Fruit fly (Drosophila melanogaster): ENCODE data around the gene sNPF.
A peak's percentile ranks its signal among the peaks of the same experiment; 100 is the strongest.

The sNPF gene

DNA sequence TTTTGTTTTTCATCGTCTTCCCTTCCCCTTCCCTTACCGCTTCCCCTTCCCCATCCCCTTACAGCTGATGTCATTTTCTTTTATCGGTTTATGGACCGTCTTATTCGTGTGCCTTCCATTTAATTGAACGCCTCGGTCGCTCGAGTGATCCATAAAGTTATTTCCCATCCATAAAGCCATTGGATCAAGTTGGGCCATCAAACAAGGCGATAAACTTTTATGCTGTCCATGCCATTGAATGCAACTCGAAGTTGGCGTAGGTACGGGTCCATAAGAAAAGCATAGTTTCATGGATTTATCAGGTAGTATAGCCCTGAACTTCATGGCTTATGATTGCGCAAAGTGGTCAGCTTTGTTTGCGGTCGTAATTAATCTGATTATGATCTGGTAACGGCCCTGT is 22.7 kb upstream of the sNPF start (continued):
- peak; percentile 77; the same call in 1 of the 2 replicates for TF ChIP-seq crol (GFP tag; IDR thresholded peaks at IDR 0.05)
- TF ChIP-seq CG6654 (GFP tag; optimal IDR thresholded peaks at IDR 0.05), result no peak
- TF ChIP-seq CG18262 (tag; optimal IDR thresholded peaks at IDR 0.05), result no peak
- no peak for TF ChIP-seq NfI (GFP tag; optimal IDR thresholded peaks at IDR 0.05)
- TF ChIP-seq Abd-B (GFP tag; optimal IDR thresholded peaks at IDR 0.05), result peak; percentile 69
- TF ChIP-seq CG4854 (GFP tag; optimal IDR thresholded peaks at IDR 0.05), result no peak
- no peak for TF ChIP-seq chif (GFP tag; optimal IDR thresholded peaks at IDR 0.05)
- no peak for TF ChIP-seq vvl (GFP tag; IDR thresholded peaks at IDR 0.05)
- TF ChIP-seq Mad (GFP tag; optimal IDR thresholded peaks at IDR 0.05), result no peak
- no peak for TF ChIP-seq CG4820 (GFP tag; optimal IDR thresholded peaks at IDR 0.05)
- TF ChIP-seq bowl (GFP tag; IDR thresholded peaks at IDR 0.05), result no peak
- TF ChIP-seq CG12659 (GFP tag; optimal IDR thresholded peaks at IDR 0.05), result no peak
- no peak for TF ChIP-seq jumu (GFP tag; optimal IDR thresholded peaks at IDR 0.05)
- no peak for TF ChIP-seq gfzf (GFP tag; optimal IDR thresholded peaks at IDR 0.05)
- TF ChIP-seq CG17912 (GFP tag; optimal IDR thresholded peaks at IDR 0.05), result no peak
- peak; percentile 17 for TF ChIP-seq dmrt99B (tag; optimal IDR thresholded peaks at IDR 0.05)
- TF ChIP-seq Blimp-1 (GFP tag; optimal IDR thresholded peaks at IDR 0.05), result no peak
- no peak for TF ChIP-seq Dfd (GFP tag; optimal IDR thresholded peaks at IDR 0.05)
- no peak for TF ChIP-seq trem (tag; optimal IDR thresholded peaks at IDR 0.05)
- TF ChIP-seq CG17186 (GFP tag; optimal IDR thresholded peaks at IDR 0.05), result no peak
- no peak for TF ChIP-seq ci (GFP tag; IDR thresholded peaks at IDR 0.05)
- TF ChIP-seq Sin3A (optimal IDR thresholded peaks at IDR 0.05), result no peak
- no peak for TF ChIP-seq CG17359 (tag; optimal IDR thresholded peaks at IDR 0.05)
- TF ChIP-seq CG8290 (GFP tag; optimal IDR thresholded peaks at IDR 0.05), result no peak
- TF ChIP-seq CG8290 (tag; optimal IDR thresholded peaks at IDR 0.05), result no peak
- TF ChIP-seq tup (GFP tag; optimal IDR thresholded peaks at IDR 0.05), result no peak
- no peak for TF ChIP-seq Atf6 (GFP tag; IDR thresholded peaks at IDR 0.05)
- no peak for TF ChIP-seq CG43689 (GFP tag; IDR thresholded peaks at IDR 0.05)
- no peak for TF ChIP-seq Six4 (GFP tag; optimal IDR thresholded peaks at IDR 0.05)
- no peak for TF ChIP-seq Meics (GFP tag; optimal IDR thresholded peaks at IDR 0.05)
- TF ChIP-seq otp (GFP tag; IDR thresholded peaks at IDR 0.05), result no peak
- TF ChIP-seq tgo (GFP tag; IDR thresholded peaks at IDR 0.05), result no peak
- no peak for TF ChIP-seq Mes4 (GFP tag; optimal IDR thresholded peaks at IDR 0.05)
- no peak for TF ChIP-seq sens-2 (GFP tag; IDR thresholded peaks at IDR 0.05)
- no peak for TF ChIP-seq CG8388 (GFP tag; optimal IDR thresholded peaks at IDR 0.05)
- TF ChIP-seq hkb (optimal IDR thresholded peaks at IDR 0.05), result no peak
- TF ChIP-seq hkb (GFP tag; IDR thresholded peaks at IDR 0.05), result no peak
- no peak for TF ChIP-seq Dll (GFP tag; IDR thresholded peaks at IDR 0.05; ENCODE audit: partially characterized antibody)
- no peak for TF ChIP-seq crc (GFP tag; optimal IDR thresholded peaks at IDR 0.05)
- TF ChIP-seq CG4282 (GFP tag; optimal IDR thresholded peaks at IDR 0.05), result no peak
- no peak for TF ChIP-seq CG31365 (tag; optimal IDR thresholded peaks at IDR 0.05)
- peak; percentile 13 for TF ChIP-seq pros (GFP tag; optimal IDR thresholded peaks at IDR 0.05)
- peak; percentile 29 for TF ChIP-seq CG12769 (tag; optimal IDR thresholded peaks at IDR 0.05)
- no peak for TF ChIP-seq Sry-δ (GFP tag; optimal IDR thresholded peaks at IDR 0.05)
- peak; percentile 1 for TF ChIP-seq Asciz (GFP tag; optimal IDR thresholded peaks at IDR 0.05)
- TF ChIP-seq CG2678 (tag; optimal IDR thresholded peaks at IDR 0.05), result peak; percentile 36
- no peak for TF ChIP-seq ERR (GFP tag; optimal IDR thresholded peaks at IDR 0.05)
- no peak for TF ChIP-seq D19B (GFP tag; optimal IDR thresholded peaks at IDR 0.05)
- TF ChIP-seq ro (GFP tag; IDR thresholded peaks at IDR 0.05), result no peak
- TF ChIP-seq CG3407 (GFP tag; optimal IDR thresholded peaks at IDR 0.05), result no peak
- no peak for TF ChIP-seq BtbVII (GFP tag; optimal IDR thresholded peaks at IDR 0.05)
- no peak for TF ChIP-seq CG11093 (GFP tag; IDR thresholded peaks at IDR 0.05)
- TF ChIP-seq Chrac-16 (GFP tag; optimal IDR thresholded peaks at IDR 0.05), result no peak

Measured in whole organism, embryonic.